Worm (Caenorhabditis elegans) whole organism, L4 larva: ENCODE results near the gene clec-1.

Experiments
- T26A8.4 ChIP-seq: fragments of 200-800 bp; sonication (Bioruptor generic); IDR thresholded peaks from 2 replicates; pipeline ENCODE4 v1.3.6; 2022; ENCODE audit warnings: missing genetic modification characterization, missing compliant biosample characterization
- Y48G9A.11 ChIP-seq: fragments of 200-800 bp; sonication (Bioruptor generic); IDR thresholded peaks from 2 replicates; pipeline ENCODE4 v1.3.6; 2022; ENCODE audit warnings: missing genetic modification reagents, missing genetic modification characterization, missing compliant biosample characterization
- aha-1 ChIP-seq: fragments of 150-350 bp; peaks from one replicate; lab custom pipeline; 2014; ENCODE audit warnings: missing biosample characterization, missing genetic modification characterization
- ama-1 ChIP-seq: fragments of 150-350 bp; optimal IDR thresholded peaks from 2 replicates; lab custom pipeline; 2014; ENCODE audit warnings: inconsistent platforms, mixed read lengths
- arid-1 ChIP-seq: fragments of 200-800 bp; sonication (Bioruptor generic); conservative IDR thresholded peaks from 2 replicates; pipeline ENCODE4 v1.3.6; 2022; ENCODE audit warnings: missing genetic modification reagents, missing genetic modification characterization, missing compliant biosample characterization
- ceh-20 ChIP-seq: fragments of 200-800 bp; sonication (Bioruptor generic); IDR thresholded peaks from 2 replicates; pipeline ENCODE4 v1.3.6; 2022; ENCODE audit warnings: missing genetic modification reagents, missing genetic modification characterization, missing compliant biosample characterization
- ceh-28 ChIP-seq: fragments of 150-350 bp; optimal IDR thresholded peaks from 2 replicates; lab custom pipeline; 2014; ENCODE audit warnings: missing biosample characterization, missing genetic modification reagents, missing genetic modification characterization
- ceh-82 ChIP-seq: sonication (generic microtip); optimal IDR thresholded peaks from 2 replicates; lab custom pipeline; 2017; ENCODE audit warnings: missing biosample characterization, missing genetic modification characterization
- ces-1 ChIP-seq: fragments of 150-350 bp; sonication (generic microtip); optimal IDR thresholded peaks from 4 replicates; lab custom pipeline; 2014; ENCODE audit warnings: missing biosample characterization, missing genetic modification reagents, missing genetic modification characterization
- ctbp-1 ChIP-seq: fragments of 200-800 bp; sonication (Bioruptor generic); IDR thresholded peaks from 2 replicates; pipeline ENCODE4 v1.3.6; 2022; ENCODE audit warnings: missing genetic modification reagents, missing genetic modification characterization, missing compliant biosample characterization
- daf-12 ChIP-seq: fragments of 150-350 bp; optimal IDR thresholded peaks from 2 replicates; lab custom pipeline; 2014; ENCODE audit warnings: missing biosample characterization, missing genetic modification reagents, missing genetic modification characterization
- daf-19 ChIP-seq: fragments of 200-800 bp; sonication (Bioruptor generic); conservative IDR thresholded peaks from 2 replicates; pipeline ENCODE4 v1.3.6; 2022; ENCODE audit warnings: missing genetic modification characterization, missing compliant biosample characterization
- dmd-8 ChIP-seq: fragments of 200-800 bp; sonication (Bioruptor generic); IDR thresholded peaks from 2 replicates; pipeline ENCODE4 v1.3.6; 2022; ENCODE audit warnings: missing genetic modification characterization, missing compliant biosample characterization
- dpl-1 ChIP-seq: fragments of 150-350 bp; optimal IDR thresholded peaks from 2 replicates; lab custom pipeline; 2014; ENCODE audit warnings: missing biosample characterization, missing genetic modification reagents, missing genetic modification characterization
- egl-43 ChIP-seq: fragments of 200-800 bp; sonication (Bioruptor generic); IDR thresholded peaks from 2 replicates; pipeline ENCODE4 v1.3.6; 2022; ENCODE audit warnings: missing genetic modification reagents, missing genetic modification characterization, missing compliant biosample characterization
- gei-8 ChIP-seq: fragments of 200-800 bp; sonication (Bioruptor generic); optimal IDR thresholded peaks from 2 replicates; lab custom pipeline; 2018; ENCODE audit warnings: mild to moderate bottlenecking, missing genetic modification characterization, missing compliant biosample characterization
- jun-1 ChIP-seq: fragments of 150-350 bp; optimal IDR thresholded peaks from 2 replicates; lab custom pipeline; 2014; ENCODE audit warnings: missing biosample characterization, missing genetic modification reagents, missing genetic modification characterization
- lin-1 ChIP-seq: fragments of 200-800 bp; sonication (Bioruptor generic); IDR thresholded peaks from 2 replicates; pipeline ENCODE4 v1.3.6; 2022; ENCODE audit warnings: missing genetic modification reagents, missing genetic modification characterization, missing compliant biosample characterization
- lin-13 ChIP-seq: fragments of 150-350 bp; optimal IDR thresholded peaks from 2 replicates; lab custom pipeline; 2014; ENCODE audit warnings: missing biosample characterization, missing genetic modification reagents, missing genetic modification characterization
- lin-39 ChIP-seq: fragments of 150-350 bp; optimal IDR thresholded peaks from 2 replicates; lab custom pipeline; 2014; ENCODE audit warnings: missing biosample characterization, missing genetic modification reagents, missing genetic modification characterization
- lsy-2 ChIP-seq, 2 experiments: fragments of 150-350 bp in 1 of 2; sonication (generic microtip) in 1 of 2; optimal IDR thresholded peaks; 2 replicates each; lab custom pipeline; 2014 to 2017; ENCODE audit warnings: missing biosample characterization in 2 of 2, missing genetic modification characterization in 2 of 2
- nhr-111 ChIP-seq: fragments of 200-800 bp; sonication (Bioruptor generic); optimal IDR thresholded peaks from 2 replicates; lab custom pipeline; 2018; ENCODE audit warnings: mild to moderate bottlenecking, missing genetic modification characterization, missing compliant biosample characterization
- nhr-28 ChIP-seq: fragments of 150-350 bp; optimal IDR thresholded peaks from 2 replicates; lab custom pipeline; 2014; ENCODE audit warnings: missing biosample characterization, missing genetic modification characterization
- nhr-41 ChIP-seq: fragments of 200-800 bp; sonication (Bioruptor generic); IDR thresholded peaks from 2 replicates; pipeline ENCODE4 v1.3.6; 2022; ENCODE audit warnings: missing genetic modification reagents, missing genetic modification characterization, missing compliant biosample characterization
- nhr-42 ChIP-seq: fragments of 200-800 bp; sonication (Bioruptor generic); IDR thresholded peaks from 2 replicates; pipeline ENCODE4 v1.3.6; 2022; ENCODE audit warnings: missing genetic modification characterization, missing compliant biosample characterization
- nhr-6 ChIP-seq: fragments of 150-350 bp; optimal IDR thresholded peaks from 2 replicates; lab custom pipeline; 2014; ENCODE audit warnings: missing biosample characterization, missing genetic modification characterization
- rbr-2 ChIP-seq: sonication (generic microtip); optimal IDR thresholded peaks from 2 replicates; lab custom pipeline; 2016; ENCODE audit warnings: missing genotype, missing genetic modification characterization, missing compliant biosample characterization
- saeg-2 ChIP-seq: fragments of 200-800 bp; sonication (Bioruptor generic); IDR thresholded peaks from 2 replicates; pipeline ENCODE4 v1.3.6; 2022; ENCODE audit warnings: missing genetic modification reagents, missing genetic modification characterization, missing compliant biosample characterization
- skn-1 ChIP-seq: fragments of 150-350 bp; optimal IDR thresholded peaks from 2 replicates; lab custom pipeline; 2014; ENCODE audit warnings: missing biosample characterization, missing genetic modification characterization
- snpc-4 ChIP-seq: fragments of 150-350 bp; optimal IDR thresholded peaks from 2 replicates; lab custom pipeline; 2014; ENCODE audit warnings: missing biosample characterization, missing genetic modification characterization
- tra-1 ChIP-seq: fragments of 200-800 bp; sonication (Bioruptor generic); IDR thresholded peaks from 2 replicates; pipeline ENCODE4 v1.3.6; 2022; ENCODE audit warnings: missing genetic modification reagents, missing genetic modification characterization, missing compliant biosample characterization
- unc-130 ChIP-seq: sonication (generic microtip); optimal IDR thresholded peaks from 2 replicates; lab custom pipeline; 2016; ENCODE audit warnings: missing genetic modification reagents, missing genetic modification characterization, missing compliant biosample characterization
- unc-62 ChIP-seq, 3 experiments: fragments of 150-350 bp in 1 of 3; sonication (generic microtip); optimal IDR thresholded peaks in 2 of 3; peaks in 1 of 3; 1 replicate in 1 of 3; 2 replicates in 2 of 3; lab custom pipeline; 2014 to 2017; ENCODE audit warnings: missing biosample characterization in 3 of 3, missing genetic modification characterization in 3 of 3, missing genetic modification reagents in 3 of 3, missing genotype in 1 of 3
- vab-7 ChIP-seq: fragments of 200-800 bp; sonication (Bioruptor generic); IDR thresholded peaks from 2 replicates; pipeline ENCODE4 v1.3.6; 2022; ENCODE audit warnings: missing genetic modification reagents, missing genetic modification characterization, missing compliant biosample characterization
- zfp-2 ChIP-seq: sonication (generic microtip); optimal IDR thresholded peaks from 2 replicates; lab custom pipeline; 2016; ENCODE audit warnings: mild to moderate bottlenecking, missing genetic modification characterization, missing compliant biosample characterization

Gene clec-1

ce11 chrV:5667337-5667736 is 32.6 kb upstream of the clec-1 start (continued):
- TF ChIP-seq ceh-82 (tag; lab: Kevin White, UChicago) (no peak), aha-1 (peak; percentile 71), skn-1 (tag; lab: Kevin White, UChicago) (no peak), daf-12 (tag; lab: Kevin White, UChicago) (no peak), nhr-41 (GFP tag; lab: Robert Waterston, UW) (peak; percentile 83; the same call in 1 of the 2 replicates), nhr-111 (GFP tag; lab: Kevin White, UChicago) (peak; percentile 87), ceh-28 (tag; lab: Kevin White, UChicago) (no peak), dmd-8 (peak; percentile 84), unc-130 (GFP tag; lab: Kevin White, UChicago) (peak; percentile 43), nhr-6 (tag; lab: Kevin White, UChicago) (no peak)

ce11 chrV:5668968-5669367 is 31.0 kb upstream of the clec-1 start:
- TF ChIP-seq T26A8.4 (GFP tag; lab: Robert Waterston, UW) (no peak), unc-62 (GFP tag; optimal IDR thresholded peaks at IDR 0.05 in 1 of 2; lab: Kevin White, UChicago) (peak in 1 of 2 experiments; percentile 55), unc-62 (tag; optimal IDR thresholded peaks at IDR 0.05; lab: Kevin White, UChicago) (no peak)

- TF ChIP-seq gei-8 (no peak), aha-1 (no peak), egl-43 (GFP tag; lab: Robert Waterston, UW) (no peak), lin-39 (no peak), ces-1 (no peak), ama-1 (lab: Kevin White, UChicago) (no peak), rbr-2 (tag; lab: Kevin White, UChicago) (no peak), dmd-8 (no peak), snpc-4 (tag; lab: Kevin White, UChicago) (no peak), vab-7 (GFP tag; lab: Robert Waterston, UW) (no peak), saeg-2 (GFP tag; lab: Robert Waterston, UW) (no peak), lin-13 (GFP tag; lab: Kevin White, UChicago) (no peak), Y48G9A.11 (GFP tag; lab: Robert Waterston, UW) (no peak), ceh-20 (GFP tag; lab: Robert Waterston, UW) (no peak), lin-1 (no peak), ctbp-1 (GFP tag; lab: Robert Waterston, UW) (no peak), daf-19 (no peak), arid-1 (GFP tag; lab: Robert Waterston, UW) (no peak)
Measured at ce11 chrV:5672270-5672669, 27.7 kb upstream of the clec-1 start.

ce11 chrV:5676011-5676410 is 23.9 kb upstream of the clec-1 start, which contains the start of gene pqn-13:
pqn-13 (minus strand) TSS chrV:5676111.
- TF ChIP-seq zfp-2 (tag; lab: Kevin White, UChicago): no peak
- TF ChIP-seq jun-1 (tag; lab: Kevin White, UChicago): no peak
- TF ChIP-seq ceh-82 (tag; lab: Kevin White, UChicago): no peak
- TF ChIP-seq nhr-42: no peak
- no peak for TF ChIP-seq dpl-1 (GFP tag; lab: Kevin White, UChicago)
- TF ChIP-seq daf-12 (tag; lab: Kevin White, UChicago): no peak
- no peak for TF ChIP-seq nhr-28 (tag; lab: Kevin White, UChicago)
- no peak for TF ChIP-seq egl-43 (GFP tag; lab: Robert Waterston, UW)
- TF ChIP-seq lsy-2 (tag; optimal IDR thresholded peaks at IDR 0.05; lab: Kevin White, UChicago): no peak

- TF ChIP-seq aha-1 (peak; percentile 93), tra-1 (GFP tag; lab: Robert Waterston, UW) (no peak)
Measured at ce11 chrV:5677947-5678346, 22.0 kb upstream of the clec-1 start.
